Worm (Caenorhabditis elegans): ENCODE results near the gene C27F2.6.
A peak's percentile ranks its signal among the peaks of the same experiment; 100 is the strongest.

The C27F2.6 gene

ce11 chrIII:5025136-5025629, 44.9 kb upstream of the C27F2.6 start (continued):
- TF ChIP-seq aptf-2 (GFP tag; conservative IDR thresholded peaks at IDR 0.05) (no peak), K12H6.12 (tag; optimal IDR thresholded peaks at IDR 0.05) (no peak), snpc-3.4 (tag; optimal IDR thresholded peaks at IDR 0.05) (no peak), egrh-3 (GFP tag; IDR thresholded peaks at IDR 0.05) (no peak), nhr-120 (GFP tag; IDR thresholded peaks at IDR 0.05) (0 out of 2 replicates have a peak, but pooled peaks have one; percentile 4), nhr-179 (tag; optimal IDR thresholded peaks at IDR 0.05) (no peak), mes-4 (tag; optimal IDR thresholded peaks at IDR 0.05) (no peak), F33H1.4 (GFP tag; IDR thresholded peaks at IDR 0.05) (peak; percentile 36; the same call in 1 of the 2 replicates), chd-7 (tag; optimal IDR thresholded peaks at IDR 0.05) (peak; percentile 27), dox-1 (GFP tag; IDR thresholded peaks at IDR 0.05) (peak; percentile 66), hrde-1 (tag; optimal IDR thresholded peaks at IDR 0.05; ENCODE audit: borderline replicate concordance) (peak; percentile 58), zfh-2 (GFP tag; conservative IDR thresholded peaks at IDR 0.05) (no peak), repo-1 (tag; optimal IDR thresholded peaks at IDR 0.05) (peak; percentile 62), hsf-1 (GFP tag; IDR thresholded peaks at IDR 0.05) (no peak; the same call in 1 of the 2 replicates), F22D6.2 (tag; optimal IDR thresholded peaks at IDR 0.05) (no peak), ztf-22 (GFP tag; optimal IDR thresholded peaks at IDR 0.05) (no peak), ztf-28 (GFP tag; IDR thresholded peaks at IDR 0.05) (0 out of 2 replicates have a peak, but pooled peaks have one; percentile 19), lsy-27 (tag; optimal IDR thresholded peaks at IDR 0.05; ENCODE audit: borderline replicate concordance, insufficient read depth) (no peak), xnd-1 (tag; optimal IDR thresholded peaks at IDR 0.05) (no peak), mcd-1 (GFP tag; IDR thresholded peaks at IDR 0.05) (peak; percentile 50; the same call in 1 of the 2 replicates), bed-2 (GFP tag; IDR thresholded peaks at IDR 0.05) (no peak), athp-1 (tag; optimal IDR thresholded peaks at IDR 0.05) (peak; percentile 48), hmg-1.2 (GFP tag; IDR thresholded peaks at IDR 0.05) (peak; percentile 27; the same call in 1 of the 2 replicates), ztf-26 (tag; optimal IDR thresholded peaks at IDR 0.05) (peak; percentile 66), Y56A3A.18 (GFP tag; IDR thresholded peaks at IDR 0.05) (peak; percentile 11; the same call in 1 of the 2 replicates), Y67H2A.10 (GFP tag; conservative IDR thresholded peaks at IDR 0.05) (peak; percentile 12; the same call in 1 of the 2 replicates), lin-40 (tag; optimal IDR thresholded peaks at IDR 0.05) (peak; percentile 28), dpl-1 (GFP tag; optimal IDR thresholded peaks at IDR 0.05) (no peak), lir-1 (GFP tag; conservative IDR thresholded peaks at IDR 0.05) (peak; percentile 55; the same call in 1 of the 2 replicates), F57A8.1 (GFP tag; optimal IDR thresholded peaks at IDR 0.05) (no peak), nhr-90 (tag; optimal IDR thresholded peaks at IDR 0.05) (peak; percentile 45), F52B5.7 (tag; optimal IDR thresholded peaks at IDR 0.05) (peak; percentile 64), rec-8 (tag; optimal IDR thresholded peaks at IDR 0.05) (no peak), hmg-20 (GFP tag; IDR thresholded peaks at IDR 0.05) (0 out of 2 replicates have a peak, but pooled peaks have one; percentile 5), pbrm-1 (GFP tag; IDR thresholded peaks at IDR 0.05) (peak; percentile 45; the same call in 1 of the 2 replicates), F37B4.10 (GFP tag; IDR thresholded peaks at IDR 0.05) (no peak), atf-7 (tag; optimal IDR thresholded peaks at IDR 0.05) (peak; percentile 27), dpff-1 (tag; optimal IDR thresholded peaks at IDR 0.05) (no peak), ceh-27 (GFP tag; optimal IDR thresholded peaks at IDR 0.05) (no peak), sea-2 (GFP tag; IDR thresholded peaks at IDR 0.05) (no peak), ceh-100 (GFP tag; IDR thresholded peaks at IDR 0.05) (no peak; the same call in 1 of the 2 replicates), ztf-6 (GFP tag; IDR thresholded peaks at IDR 0.05) (no peak), tlf-1 (GFP tag; optimal IDR thresholded peaks at IDR 0.05) (peak; percentile 67), ceh-58 (GFP tag; IDR thresholded peaks at IDR 0.05) (no peak), gei-17 (GFP tag; optimal IDR thresholded peaks at IDR 0.05) (peak; percentile 7), ZK185.1 (tag; optimal IDR thresholded peaks at IDR 0.05; ENCODE audit: poor library complexity, severe bottlenecking) (no peak), lin-35 (GFP tag; optimal IDR thresholded peaks at IDR 0.05) (peak in 1 of 3 experiments; percentile 20)

Data from whole organism, young adult.